In genomic region chrIII:4323120-4323519, ce11 we compare ENCODE assay signal across 7 worm cellular contexts.
TF ChIP-seq lines count a peak whose summit lies in the region.

No protein-coding gene starts in this region.

TF ChIP-seq in whole organism, L1 larva, 84 proteins besides CTCF, POLR2A, EP300 and RAD21 (continues in another document):
- TF ChIP-seq snpc-4 (tag; optimal IDR thresholded peaks at IDR 0.05; lab: Kevin White, UChicago) (peak; percentile 8), hlh-17 (GFP tag; optimal IDR thresholded peaks at IDR 0.05; lab: Kevin White, UChicago; ENCODE audit: borderline replicate concordance) (no peak), nhr-77 (tag; optimal IDR thresholded peaks at IDR 0.05; lab: Kevin White, UChicago) (no peak), nhr-12 (tag; optimal IDR thresholded peaks at IDR 0.05; lab: Kevin White, UChicago) (no peak), elt-2 (tag; optimal IDR thresholded peaks at IDR 0.05; lab: Kevin White, UChicago) (no peak), ztf-4 (tag; optimal IDR thresholded peaks at IDR 0.05; lab: Kevin White, UChicago) (no peak), blmp-1 (tag; optimal IDR thresholded peaks at IDR 0.05; lab: Kevin White, UChicago) (no peak), lir-3 (tag; optimal IDR thresholded peaks at IDR 0.05; lab: Kevin White, UChicago; ENCODE audit: poor library complexity) (no peak), swsn-7 (tag; optimal IDR thresholded peaks at IDR 0.05; lab: Kevin White, UChicago) (peak; percentile 40), zip-4 (GFP tag; optimal IDR thresholded peaks at IDR 0.05; lab: Kevin White, UChicago) (no peak), efl-3 (GFP tag; optimal IDR thresholded peaks at IDR 0.05; lab: Kevin White, UChicago) (no peak), hpl-2 (GFP tag; optimal IDR thresholded peaks at IDR 0.05; lab: Kevin White, UChicago) (no peak), fkh-8 (tag; optimal IDR thresholded peaks at IDR 0.05; lab: Kevin White, UChicago) (peak; percentile 36)

TF ChIP-seq in whole organism, L2 larva, 48 proteins besides CTCF, POLR2A, EP300 and RAD21 (continues in another document):
- TF ChIP-seq unc-39 (tag; optimal IDR thresholded peaks at IDR 0.05; lab: Kevin White, UChicago) (no peak), nhr-129 (tag; optimal IDR thresholded peaks at IDR 0.05; lab: Kevin White, UChicago) (peak; percentile 6), ceh-16 (tag; optimal IDR thresholded peaks at IDR 0.05; lab: Kevin White, UChicago) (no peak), egl-27 (tag; optimal IDR thresholded peaks at IDR 0.05; lab: Kevin White, UChicago) (no peak), sem-4 (tag; optimal IDR thresholded peaks at IDR 0.05; lab: Kevin White, UChicago) (peak; percentile 5), nhr-10 (tag; optimal IDR thresholded peaks at IDR 0.05; lab: Kevin White, UChicago) (no peak), peb-1 (tag; optimal IDR thresholded peaks at IDR 0.05; lab: Kevin White, UChicago) (no peak), dmd-4 (tag; optimal IDR thresholded peaks at IDR 0.05; lab: Kevin White, UChicago) (no peak), nhr-21 (tag; optimal IDR thresholded peaks at IDR 0.05; lab: Kevin White, UChicago) (no peak), F13H6.1 (tag; optimal IDR thresholded peaks at IDR 0.05; lab: Kevin White, UChicago) (peak; percentile 70), ZK546.5 (tag; optimal IDR thresholded peaks at IDR 0.05; lab: Kevin White, UChicago) (no peak), nhr-25 (tag; optimal IDR thresholded peaks at IDR 0.05; lab: Kevin White, UChicago) (no peak), ama-1 (optimal IDR thresholded peaks at IDR 0.05; lab: Kevin White, UChicago) (no peak), ztf-4 (tag; optimal IDR thresholded peaks at IDR 0.05; lab: Kevin White, UChicago) (no peak)

TF ChIP-seq in whole organism, L3 larva, 47 proteins besides CTCF, POLR2A, EP300 and RAD21:
- TF ChIP-seq nhr-43 (tag; optimal IDR thresholded peaks at IDR 0.05; lab: Kevin White, UChicago; ENCODE audit: poor library complexity, severe bottlenecking) (peak; percentile 8), snpc-4 (tag; optimal IDR thresholded peaks at IDR 0.05; lab: Kevin White, UChicago) (peak; percentile 16), ceh-28 (tag; optimal IDR thresholded peaks at IDR 0.05; lab: Kevin White, UChicago) (no peak), nfya-1 (tag; optimal IDR thresholded peaks at IDR 0.05; lab: Kevin White, UChicago; ENCODE audit: insufficient read depth) (peak; percentile 68), lin-15B (tag; optimal IDR thresholded peaks at IDR 0.05; lab: Kevin White, UChicago) (peak; percentile 39), lin-39 (tag; optimal IDR thresholded peaks at IDR 0.05; lab: Kevin White, UChicago) (peak; percentile 78), skn-1 (tag; optimal IDR thresholded peaks at IDR 0.05; lab: Kevin White, UChicago) (no peak), fkh-2 (tag; optimal IDR thresholded peaks at IDR 0.05; lab: Kevin White, UChicago) (no peak), egl-5 (tag; optimal IDR thresholded peaks at IDR 0.05; lab: Kevin White, UChicago) (peak; percentile 62), hmg-11 (tag; optimal IDR thresholded peaks at IDR 0.05; lab: Kevin White, UChicago) (peak; percentile 47), pha-4 (tag; optimal IDR thresholded peaks at IDR 0.05; lab: Kevin White, UChicago) (peak; percentile 60)

TF ChIP-seq in whole organism, L4 larva, 104 proteins besides CTCF, POLR2A, EP300 and RAD21:
- TF ChIP-seq lsy-2 (tag; optimal IDR thresholded peaks at IDR 0.05; lab: Kevin White, UChicago) (peak in 1 of 2 experiments; percentile 41), hmg-1.1 (GFP tag; IDR thresholded peaks at IDR 0.05; lab: Robert Waterston, UW) (peak; percentile 54; the same call in 1 of the 2 replicates), mep-1 (tag; optimal IDR thresholded peaks at IDR 0.05; lab: Kevin White, UChicago) (peak; percentile 23), rbr-2 (tag; optimal IDR thresholded peaks at IDR 0.05; lab: Kevin White, UChicago) (peak; percentile 48), lin-39 (tag; optimal IDR thresholded peaks at IDR 0.05; lab: Kevin White, UChicago) (no peak), lin-38 (GFP tag; IDR thresholded peaks at IDR 0.05; lab: Robert Waterston, UW) (0 out of 2 replicates have a peak, but pooled peaks have one; percentile 16), nhr-11 (tag; optimal IDR thresholded peaks at IDR 0.05; lab: Kevin White, UChicago) (peak; percentile 14), Y5F2A.4 (GFP tag; optimal IDR thresholded peaks at IDR 0.05; lab: Kevin White, UChicago) (no peak), unc-62 (GFP tag; optimal IDR thresholded peaks at IDR 0.05 in 1 of 2; lab: Kevin White, UChicago) (peak in 1 of 2 experiments; percentile 67), unc-62 (tag; optimal IDR thresholded peaks at IDR 0.05; lab: Kevin White, UChicago) (no peak), dve-1 (tag; optimal IDR thresholded peaks at IDR 0.05; lab: Kevin White, UChicago; ENCODE audit: insufficient read depth) (no peak), vab-7 (GFP tag; IDR thresholded peaks at IDR 0.05; lab: Robert Waterston, UW) (0 out of 2 replicates have a peak, but pooled peaks have one; percentile 26), nhr-111 (GFP tag; optimal IDR thresholded peaks at IDR 0.05; lab: Kevin White, UChicago) (no peak)

TF ChIP-seq in whole organism, late embryonic, 69 proteins besides CTCF, POLR2A, EP300 and RAD21:
- TF ChIP-seq nfya-1 (tag; optimal IDR thresholded peaks at IDR 0.05; lab: Kevin White, UChicago) (peak; percentile 8), odd-2 (tag; optimal IDR thresholded peaks at IDR 0.05; lab: Kevin White, UChicago) (no peak), unc-42 (tag; optimal IDR thresholded peaks at IDR 0.05; lab: Kevin White, UChicago) (peak; percentile 21), ceh-18 (tag; optimal IDR thresholded peaks at IDR 0.05; lab: Kevin White, UChicago) (peak; percentile 22), ceh-14 (tag; optimal IDR thresholded peaks at IDR 0.05; lab: Kevin White, UChicago) (peak; percentile 12), mec-3 (tag; optimal IDR thresholded peaks at IDR 0.05; lab: Kevin White, UChicago; ENCODE audit: borderline replicate concordance) (no peak)

TF ChIP-seq in whole organism, mixed stage, embryonic, 35 proteins besides CTCF, POLR2A, EP300 and RAD21:
- TF ChIP-seq lin-13 (tag; optimal IDR thresholded peaks at IDR 0.05; lab: Kevin White, UChicago) (no peak), unc-120 (tag; optimal IDR thresholded peaks at IDR 0.05; lab: Kevin White, UChicago; ENCODE audit: poor library complexity, severe bottlenecking) (peak; percentile 55), ceh-39 (tag; optimal IDR thresholded peaks at IDR 0.05; lab: Kevin White, UChicago) (no peak), nhr-237 (tag; optimal IDR thresholded peaks at IDR 0.05; lab: Kevin White, UChicago) (peak; percentile 30), ces-1 (GFP tag; optimal IDR thresholded peaks at IDR 0.05; lab: Kevin White, UChicago) (peak; percentile 73), zip-8 (tag; optimal IDR thresholded peaks at IDR 0.05; lab: Kevin White, UChicago) (no peak)
TF ChIP-seq in whole organism, mixed stage, embryonic: peak in this region for 3.

TF ChIP-seq in whole organism, young adult, 124 proteins besides CTCF, POLR2A, EP300 and RAD21:
- no peak for TF ChIP-seq ceh-27 (GFP tag; optimal IDR thresholded peaks at IDR 0.05; lab: Kevin White, UChicago)
- no peak for TF ChIP-seq B0019.2 (GFP tag; conservative IDR thresholded peaks at IDR 0.05; lab: Robert Waterston, UW)
- peak; percentile 5 for TF ChIP-seq ZK185.1 (tag; optimal IDR thresholded peaks at IDR 0.05; lab: Kevin White, UChicago; ENCODE audit: poor library complexity, severe bottlenecking)
- TF ChIP-seq snpc-1.1 (tag; optimal IDR thresholded peaks at IDR 0.05; lab: Kevin White, UChicago; ENCODE audit: insufficient read depth) = no peak
- TF ChIP-seq ceh-91 (GFP tag; IDR thresholded peaks at IDR 0.05; lab: Robert Waterston, UW) = no peak
- TF ChIP-seq pbrm-1 (GFP tag; IDR thresholded peaks at IDR 0.05; lab: Robert Waterston, UW) = no peak
- no peak for TF ChIP-seq F23B12.7 (tag; optimal IDR thresholded peaks at IDR 0.05; lab: Kevin White, UChicago; ENCODE audit: insufficient read depth)
- no peak for TF ChIP-seq let-526 (GFP tag; IDR thresholded peaks at IDR 0.05; lab: Robert Waterston, UW)
- TF ChIP-seq akir-1 (GFP tag; optimal IDR thresholded peaks at IDR 0.05; lab: Kevin White, UChicago) = no peak
- peak; percentile 73; the same call in 1 of the 2 replicates for TF ChIP-seq hmg-1.2 (GFP tag; IDR thresholded peaks at IDR 0.05; lab: Robert Waterston, UW)
- no peak for TF ChIP-seq ztf-22 (GFP tag; optimal IDR thresholded peaks at IDR 0.05; lab: Kevin White, UChicago)
- TF ChIP-seq athp-1 (tag; optimal IDR thresholded peaks at IDR 0.05; lab: Kevin White, UChicago) = no peak
- no peak for TF ChIP-seq lin-26 (GFP tag; IDR thresholded peaks at IDR 0.05; lab: Robert Waterston, UW)
- TF ChIP-seq attf-3 (GFP tag; conservative IDR thresholded peaks at IDR 0.05; lab: Robert Waterston, UW) = no peak
